Worm (Caenorhabditis elegans): Measurements from ENCODE around the gene Y43F8B.18.
A peak's percentile ranks its signal among the peaks of the same experiment; 100 is the strongest.

The Y43F8B.18 gene

ce11 chrV:19519511-19519934 lies 33.7 kb downstream of the Y43F8B.18 start (continued):
- TF ChIP-seq lsy-27 (tag; optimal IDR thresholded peaks at IDR 0.05; ENCODE audit: borderline replicate concordance, insufficient read depth) (no peak), ztf-18 (tag; optimal IDR thresholded peaks at IDR 0.05) (no peak), nhr-90 (tag; optimal IDR thresholded peaks at IDR 0.05) (no peak), K12H6.12 (tag; optimal IDR thresholded peaks at IDR 0.05) (peak; percentile 10), hrde-1 (tag; optimal IDR thresholded peaks at IDR 0.05; ENCODE audit: borderline replicate concordance) (no peak), lin-26 (GFP tag; IDR thresholded peaks at IDR 0.05) (peak; percentile 69; the same call in 1 of the 2 replicates), unc-62 (GFP tag; optimal IDR thresholded peaks at IDR 0.05) (no peak), T26A5.8 (tag; optimal IDR thresholded peaks at IDR 0.05) (no peak), rpc-1 (optimal IDR thresholded peaks at IDR 0.05) (no peak), rpc-1 (tag; optimal IDR thresholded peaks at IDR 0.05) (no peak), zfh-2 (GFP tag; conservative IDR thresholded peaks at IDR 0.05) (no peak), attf-3 (GFP tag; conservative IDR thresholded peaks at IDR 0.05) (no peak), let-607 (tag; optimal IDR thresholded peaks at IDR 0.05) (peak in 1 of 2 experiments; percentile 1), snpc-4 (GFP tag; optimal IDR thresholded peaks at IDR 0.05) (no peak), snpc-4 (tag; optimal IDR thresholded peaks at IDR 0.05) (peak in 2 of 4 experiments; percentile 25 to 36), mcd-1 (GFP tag; IDR thresholded peaks at IDR 0.05) (peak; percentile 45; the same call in 1 of the 2 replicates), ceh-40 (GFP tag; IDR thresholded peaks at IDR 0.05) (no peak), ceh-27 (GFP tag; optimal IDR thresholded peaks at IDR 0.05) (no peak), F49E8.2 (tag; optimal IDR thresholded peaks at IDR 0.05; ENCODE audit: insufficient read depth) (no peak), madf-6 (GFP tag; IDR thresholded peaks at IDR 0.05) (peak; percentile 58), sea-2 (GFP tag; IDR thresholded peaks at IDR 0.05) (no peak), lir-1 (GFP tag; conservative IDR thresholded peaks at IDR 0.05) (no peak), dox-1 (GFP tag; IDR thresholded peaks at IDR 0.05) (peak; percentile 37; the same call in 1 of the 2 replicates), egl-44 (GFP tag; IDR thresholded peaks at IDR 0.05) (no peak), tlf-1 (GFP tag; optimal IDR thresholded peaks at IDR 0.05) (no peak), pbrm-1 (GFP tag; IDR thresholded peaks at IDR 0.05) (0 out of 2 replicates have a peak, but pooled peaks have one; percentile 24), snpc-3.4 (tag; optimal IDR thresholded peaks at IDR 0.05) (no peak), Y53F4B.3 (GFP tag; IDR thresholded peaks at IDR 0.05) (no peak), nhr-120 (GFP tag; IDR thresholded peaks at IDR 0.05) (no peak), athp-1 (tag; optimal IDR thresholded peaks at IDR 0.05) (peak; percentile 13), ekl-4 (GFP tag; IDR thresholded peaks at IDR 0.05) (peak; percentile 70), Y67H2A.10 (GFP tag; conservative IDR thresholded peaks at IDR 0.05) (no peak), lag-1 (GFP tag; IDR thresholded peaks at IDR 0.05) (no peak), tbx-9 (tag; optimal IDR thresholded peaks at IDR 0.05; ENCODE audit: borderline replicate concordance) (no peak), dpl-1 (GFP tag; optimal IDR thresholded peaks at IDR 0.05) (no peak), hsf-1 (GFP tag; IDR thresholded peaks at IDR 0.05) (no peak), F10E7.11 (tag; optimal IDR thresholded peaks at IDR 0.05) (peak; percentile 27), ceh-79 (tag; optimal IDR thresholded peaks at IDR 0.05) (no peak), lin-35 (GFP tag; optimal IDR thresholded peaks at IDR 0.05) (peak in 1 of 3 experiments; percentile 45), nhr-27 (tag; optimal IDR thresholded peaks at IDR 0.05) (no peak), B0035.1 (tag; optimal IDR thresholded peaks at IDR 0.05) (no peak), gei-17 (GFP tag; optimal IDR thresholded peaks at IDR 0.05) (peak; percentile 39), nhr-80 (tag; optimal IDR thresholded peaks at IDR 0.05) (no peak), him-1 (tag; optimal IDR thresholded peaks at IDR 0.05) (no peak), egrh-3 (GFP tag; IDR thresholded peaks at IDR 0.05) (no peak), rec-8 (tag; optimal IDR thresholded peaks at IDR 0.05) (no peak), lin-54 (GFP tag; optimal IDR thresholded peaks at IDR 0.05) (peak; percentile 33), D2030.7 (GFP tag; IDR thresholded peaks at IDR 0.05) (no peak), attf-5 (GFP tag; optimal IDR thresholded peaks at IDR 0.05) (no peak)

Data from whole organism, young adult.